Fruit fly (Drosophila melanogaster) whole organism, embryonic: ENCODE results near the gene side-IV.
A peak's percentile ranks its signal among the peaks of the same experiment; 100 is the strongest.

ENCODE experiments used
- Aef1 ChIP-seq: fragments of 200-800 bp; sonication (Bioruptor generic); IDR thresholded peaks from 3 replicates; pipeline ENCODE4 v1.3.6; 2022; ENCODE audit warnings: missing biosample characterization, missing genetic modification characterization
- CG11723 ChIP-seq: fragments of 200-800 bp; sonication (Bioruptor generic); optimal IDR thresholded peaks from 2 replicates; lab custom pipeline; 2017; ENCODE audit warnings: missing biosample characterization, mild to moderate bottlenecking, missing genetic modification characterization
- CG12299 ChIP-seq: fragments of 200-800 bp; sonication (Bioruptor generic); optimal IDR thresholded peaks from 2 replicates; lab custom pipeline; 2018; ENCODE audit warnings: missing biosample characterization, mild to moderate bottlenecking, missing genetic modification characterization
- CG12744 ChIP-seq: fragments of 200-800 bp; sonication (Bioruptor generic); optimal IDR thresholded peaks from 2 replicates; lab custom pipeline; 2016; ENCODE audit warnings: missing biosample characterization, missing genetic modification characterization
- CG15696 ChIP-seq: fragments of 200-800 bp; sonication (Bioruptor generic); optimal IDR thresholded peaks from 2 replicates; lab custom pipeline; 2019; ENCODE audit warnings: missing biosample characterization, mild to moderate bottlenecking, missing genetic modification characterization, moderate library complexity
- CG1603 ChIP-seq: fragments of 200-800 bp; sonication (Bioruptor generic); optimal IDR thresholded peaks from 2 replicates; lab custom pipeline; 2019; ENCODE audit warnings: missing biosample characterization, mild to moderate bottlenecking, missing genetic modification characterization, moderate library complexity
- CG18764 ChIP-seq: fragments of 200-800 bp; sonication (Bioruptor generic); optimal IDR thresholded peaks from 3 replicates; lab custom pipeline; 2016; ENCODE audit warnings: missing biosample characterization, missing genetic modification characterization
- CG34224 ChIP-seq: fragments of 200-800 bp; sonication (Bioruptor generic); IDR thresholded peaks from 3 replicates; pipeline ENCODE4 v1.3.6; 2022; ENCODE audit warnings: missing biosample characterization, missing genetic modification characterization; ENCODE audit not compliant: partially characterized antibody
- CG4360 ChIP-seq: fragments of 200-800 bp; sonication (Bioruptor generic); IDR thresholded peaks from 2 replicates; pipeline ENCODE4 v1.3.6; 2022; ENCODE audit warnings: missing biosample characterization, missing genetic modification characterization
- CG6654 ChIP-seq: fragments of 200-800 bp; sonication (Bioruptor generic); optimal IDR thresholded peaks from 2 replicates; lab custom pipeline; 2017; ENCODE audit warnings: missing biosample characterization, mild to moderate bottlenecking, missing genetic modification characterization
- CG6683 ChIP-seq: fragments of 200-800 bp; sonication (Bioruptor generic); optimal IDR thresholded peaks from 2 replicates; lab custom pipeline; 2017; ENCODE audit warnings: missing biosample characterization, mild to moderate bottlenecking, missing genetic modification characterization, missing genetic modification reagents
- CG7987 ChIP-seq: fragments of 200-800 bp; sonication (Bioruptor generic); optimal IDR thresholded peaks from 2 replicates; lab custom pipeline; 2018; ENCODE audit warnings: missing biosample characterization, mild to moderate bottlenecking, missing genetic modification characterization, moderate library complexity
- CG8089 ChIP-seq: fragments of 200-800 bp; sonication (Bioruptor generic); optimal IDR thresholded peaks from 3 replicates; lab custom pipeline; 2016; ENCODE audit warnings: missing biosample characterization, missing genetic modification characterization
- CG8944 ChIP-seq: fragments of 200-800 bp; sonication (Bioruptor generic); optimal IDR thresholded peaks from 3 replicates; lab custom pipeline; 2016; ENCODE audit warnings: missing biosample characterization, missing genetic modification characterization
- CG9932 ChIP-seq: fragments of 200-800 bp; sonication (Bioruptor generic); IDR thresholded peaks from 2 replicates; pipeline ENCODE4 v1.3.6; 2022; ENCODE audit warnings: missing biosample characterization, missing genetic modification characterization
- CTCF ChIP-seq: fragments of 200-800 bp; sonication (Bioruptor generic); optimal IDR thresholded peaks from 2 replicates; lab custom pipeline; 2017; ENCODE audit warnings: missing biosample characterization, mild to moderate bottlenecking, missing genetic modification characterization, moderate library complexity
- D19A ChIP-seq: fragments of 200-800 bp; optimal IDR thresholded peaks from 3 replicates; lab custom pipeline; 2019; ENCODE audit warnings: missing biosample characterization, mild to moderate bottlenecking, missing genetic modification characterization, moderate library complexity
- Dad ChIP-seq: fragments of 200-800 bp; sonication (Bioruptor generic); optimal IDR thresholded peaks from 3 replicates; lab custom pipeline; 2016; ENCODE audit warnings: missing biosample characterization, missing genetic modification characterization
- Deaf1 ChIP-seq: fragments of 200-800 bp; optimal IDR thresholded peaks from 3 replicates; lab custom pipeline; 2019; ENCODE audit warnings: missing biosample characterization, mild to moderate bottlenecking, missing genetic modification characterization, moderate library complexity
- Drgx ChIP-seq: fragments of 200-800 bp; sonication (Bioruptor generic); IDR thresholded peaks from 2 replicates; pipeline ENCODE4 v1.3.6; 2022; ENCODE audit warnings: missing biosample characterization, missing genetic modification characterization
- Ets97D ChIP-seq: fragments of 200-800 bp; sonication (Bioruptor generic); optimal IDR thresholded peaks from 3 replicates; lab custom pipeline; 2016; ENCODE audit warnings: missing biosample characterization, missing genetic modification characterization
- HHEX ChIP-seq: fragments of 200-800 bp; sonication (Bioruptor generic); optimal IDR thresholded peaks from 3 replicates; lab custom pipeline; 2017; ENCODE audit warnings: missing biosample characterization, mild to moderate bottlenecking, missing genetic modification characterization, missing genetic modification reagents
- Hr51 ChIP-seq, 2 experiments: fragments of 200-800 bp; sonication (Bioruptor generic); optimal IDR thresholded peaks; 2 replicates in 1 of 2; 3 replicates in 1 of 2; lab custom pipeline; 2016 to 2018; ENCODE audit warnings: missing biosample characterization in 2 of 2, missing genetic modification characterization in 2 of 2, mild to moderate bottlenecking in 1 of 2, moderate library complexity in 1 of 2
- Lhr ChIP-seq: fragments of 200-800 bp; sonication (Bioruptor generic); optimal IDR thresholded peaks from 3 replicates; lab custom pipeline; 2017; ENCODE audit warnings: mild to moderate bottlenecking, missing biosample characterization, missing genetic modification reagents, missing genetic modification characterization
- MBD-R2 ChIP-seq: fragments of 200-800 bp; sonication (Bioruptor generic); IDR thresholded peaks from 2 replicates; pipeline ENCODE4 v1.3.6; 2022; ENCODE audit warnings: missing biosample characterization, missing genetic modification characterization
- Med ChIP-seq: fragments of 200-800 bp; sonication (Bioruptor generic); peaks from one replicate; lab custom pipeline; 2016; ENCODE audit warnings: missing biosample characterization, missing genetic modification characterization, mild to moderate bottlenecking, inconsistent platforms, moderate library complexity
- Poxn ChIP-seq: fragments of 200-800 bp; sonication (Bioruptor generic); IDR thresholded peaks from 2 replicates; pipeline ENCODE4 v1.3.6; 2022; ENCODE audit warnings: missing biosample characterization, missing genetic modification characterization
- Scr ChIP-seq: fragments of 200-800 bp; sonication (Bioruptor generic); IDR thresholded peaks from 2 replicates; pipeline ENCODE4 v1.3.6; 2022; ENCODE audit warnings: missing biosample characterization, missing genetic modification characterization; ENCODE audit not compliant: partially characterized antibody
- Sox100B ChIP-seq: fragments of 200-800 bp; sonication (Bioruptor generic); optimal IDR thresholded peaks from 3 replicates; lab custom pipeline; 2018; ENCODE audit warnings: missing biosample characterization, mild to moderate bottlenecking, missing genetic modification characterization
- Sry-δ ChIP-seq: fragments of 200-800 bp; sonication (Bioruptor generic); optimal IDR thresholded peaks from 2 replicates; lab custom pipeline; 2016; ENCODE audit warnings: missing biosample characterization, missing genetic modification characterization
- Tbp ChIP-seq: fragments of >200 bp; optimal IDR thresholded peaks from 2 replicates; lab custom pipeline; 2018; ENCODE audit warnings: missing biosample characterization, missing genetic modification characterization
- al ChIP-seq: fragments of 200-800 bp; sonication (Bioruptor generic); IDR thresholded peaks from 2 replicates; pipeline ENCODE4 v1.3.6; 2022; ENCODE audit warnings: missing biosample characterization, missing genetic modification characterization
- crp ChIP-seq, 2 experiments: fragments of 200-800 bp; sonication (Bioruptor generic); optimal IDR thresholded peaks; 2 replicates in 1 of 2; 3 replicates in 1 of 2; lab custom pipeline; 2017; ENCODE audit warnings: missing biosample characterization in 2 of 2, missing genetic modification characterization in 2 of 2, mild to moderate bottlenecking in 1 of 2, moderate library complexity in 1 of 2
- cwo ChIP-seq: fragments of 200-800 bp; sonication (Bioruptor generic); optimal IDR thresholded peaks from 3 replicates; lab custom pipeline; 2017; ENCODE audit warnings: missing biosample characterization, missing genetic modification characterization, mild to moderate bottlenecking, moderate library complexity, missing genetic modification reagents
- dmrt99B ChIP-seq: fragments of 200-800 bp; sonication (Bioruptor generic); optimal IDR thresholded peaks from 2 replicates; lab custom pipeline; 2018; ENCODE audit warnings: missing biosample characterization, mild to moderate bottlenecking, missing genetic modification characterization, moderate library complexity
- gcm2 ChIP-seq: fragments of 200-800 bp; sonication (Bioruptor generic); optimal IDR thresholded peaks from 2 replicates; lab custom pipeline; 2016; ENCODE audit warnings: missing biosample characterization, missing genetic modification characterization
- h ChIP-seq: fragments of >200 bp; optimal IDR thresholded peaks from 2 replicates; lab custom pipeline; 2017
- ham ChIP-seq: fragments of 200-800 bp; sonication (Bioruptor generic); IDR thresholded peaks from 2 replicates; pipeline ENCODE4 v1.3.6; 2022; ENCODE audit warnings: missing biosample characterization, missing genetic modification characterization
- luna ChIP-seq: fragments of 200-800 bp; sonication (Bioruptor generic); optimal IDR thresholded peaks from 2 replicates; lab custom pipeline; 2016; ENCODE audit warnings: missing biosample characterization, missing genetic modification characterization
- run ChIP-seq: fragments of 200-800 bp; sonication (Bioruptor generic); optimal IDR thresholded peaks from 3 replicates; lab custom pipeline; 2018; ENCODE audit warnings: missing biosample characterization, mild to moderate bottlenecking, missing genetic modification characterization
- sens-2 ChIP-seq: fragments of 200-800 bp; sonication (Bioruptor generic); IDR thresholded peaks from 2 replicates; pipeline ENCODE4 v1.3.6; 2022; ENCODE audit warnings: missing biosample characterization, missing genetic modification characterization
- shn ChIP-seq: fragments of 200-800 bp; sonication (Bioruptor generic); optimal IDR thresholded peaks from 3 replicates; lab custom pipeline; 2016; ENCODE audit warnings: missing biosample characterization, missing genetic modification characterization
- sr ChIP-seq: fragments of 200-800 bp; sonication (Bioruptor generic); IDR thresholded peaks from 3 replicates; pipeline ENCODE4 v1.3.6; 2022; ENCODE audit warnings: missing biosample characterization, missing genetic modification characterization
- sug ChIP-seq: fragments of 200-800 bp; optimal IDR thresholded peaks from 2 replicates; lab custom pipeline; 2019; ENCODE audit warnings: missing biosample characterization, mild to moderate bottlenecking, missing genetic modification characterization, moderate library complexity
- unc-4 ChIP-seq: fragments of 200-800 bp; sonication (Bioruptor generic); IDR thresholded peaks from 2 replicates; pipeline ENCODE4 v1.3.6; 2022; ENCODE audit warnings: missing biosample characterization, missing genetic modification characterization; ENCODE audit not compliant: partially characterized antibody
- usp ChIP-seq: fragments of >200 bp; optimal IDR thresholded peaks from 2 replicates; lab custom pipeline; 2017; ENCODE audit warnings: missing biosample characterization, missing genetic modification characterization
- wdn ChIP-seq: fragments of 200-800 bp; sonication (Bioruptor generic); IDR thresholded peaks from 2 replicates; pipeline ENCODE4 v1.3.6; 2022; ENCODE audit warnings: missing biosample characterization, missing genetic modification characterization
- wek ChIP-seq: fragments of 200-800 bp; sonication (Bioruptor generic); optimal IDR thresholded peaks from 3 replicates; lab custom pipeline; 2018; ENCODE audit warnings: missing biosample characterization, mild to moderate bottlenecking, missing genetic modification characterization, moderate library complexity
- zfh1 ChIP-seq: fragments of 200-800 bp; sonication (Bioruptor generic); IDR thresholded peaks from 3 replicates; pipeline ENCODE4 v1.3.6; 2022; ENCODE audit warnings: missing biosample characterization, missing genetic modification characterization

Gene side-IV

DNA sequence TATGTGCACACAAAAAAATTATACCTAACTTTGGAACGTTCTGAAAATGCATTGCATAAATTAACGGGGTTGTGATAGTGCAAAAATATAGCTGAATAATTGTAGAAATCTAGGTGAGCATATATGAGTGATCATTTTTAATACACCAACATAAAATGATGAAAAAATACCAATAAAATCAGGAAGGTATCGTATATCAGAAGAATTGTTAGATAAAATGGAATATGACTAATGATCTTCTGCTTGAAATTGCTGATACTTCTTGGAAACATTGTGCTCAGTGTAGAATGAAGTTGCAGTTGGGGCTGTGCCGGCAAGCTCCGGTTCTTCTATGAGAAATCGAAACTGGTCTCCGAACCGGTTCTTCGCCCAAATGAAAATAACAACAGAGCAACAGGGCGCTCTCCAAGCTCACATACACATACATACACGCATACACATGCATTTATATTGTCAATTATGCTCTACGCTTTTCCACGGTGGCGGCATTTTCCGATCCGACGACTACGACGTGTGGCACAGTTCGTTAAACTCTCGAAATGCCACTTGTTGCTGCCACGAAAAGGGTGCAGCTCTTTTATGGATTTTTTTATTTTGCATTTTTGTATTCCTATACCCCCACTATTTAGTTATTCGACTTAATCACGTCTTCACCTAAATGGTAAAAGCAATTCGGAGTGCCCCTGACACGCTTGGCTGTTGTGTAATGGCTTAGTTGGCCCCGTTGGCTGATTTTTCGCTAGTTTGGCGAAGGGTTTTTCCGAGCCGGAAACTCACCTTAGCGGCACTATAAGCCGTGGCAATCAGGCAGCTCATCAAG, 49.3 kb upstream of the side-IV start (continued):
- peak; percentile 29 for TF ChIP-seq Sry-δ (GFP tag; lab: Kevin White, UChicago)
- TF ChIP-seq CG34224: no peak; the same call in 2 of the 3 replicates
- TF ChIP-seq h (lab: Kevin White, UChicago): no peak
- TF ChIP-seq D19A (tag; lab: Kevin White, UChicago): peak; percentile 84
- TF ChIP-seq CG12299 (tag; lab: Kevin White, UChicago): peak; percentile 70
- TF ChIP-seq CTCF: peak; percentile 43
- TF ChIP-seq CG9932: peak; percentile 85
- peak; percentile 92 for TF ChIP-seq shn (GFP tag; lab: Kevin White, UChicago)
- TF ChIP-seq zfh1 (GFP tag; lab: Robert Waterston, UW): peak; percentile 82
- TF ChIP-seq gcm2 (GFP tag; lab: Kevin White, UChicago): peak; percentile 82
- peak; percentile 39; the same call in 1 of the 2 replicates for TF ChIP-seq Poxn (GFP tag; lab: Robert Waterston, UW)
- peak; percentile 84 for TF ChIP-seq CG8089 (GFP tag; lab: Kevin White, UChicago)
- peak; percentile 70 for TF ChIP-seq CG6654 (GFP tag; lab: Kevin White, UChicago)
- peak; percentile 73 for TF ChIP-seq run
- TF ChIP-seq sug (tag; lab: Kevin White, UChicago): peak; percentile 76
- peak; percentile 96 for TF ChIP-seq dmrt99B
- TF ChIP-seq CG12744: peak; percentile 86
- TF ChIP-seq ham (GFP tag; lab: Robert Waterston, UW): 0 out of 2 replicates have a peak, but pooled peaks have one; percentile 32
- TF ChIP-seq CG8944 (GFP tag; lab: Kevin White, UChicago): peak; percentile 86
- TF ChIP-seq Deaf1 (tag; lab: Kevin White, UChicago): peak; percentile 48
- peak in 1 of 2 experiments; percentile 53 for TF ChIP-seq crp (GFP tag; optimal IDR thresholded peaks at IDR 0.05; lab: Kevin White, UChicago)
- no peak for TF ChIP-seq unc-4 (GFP tag; lab: Robert Waterston, UW)
- peak; percentile 48 for TF ChIP-seq MBD-R2 (GFP tag; lab: Robert Waterston, UW)
- peak; percentile 62 for TF ChIP-seq CG18764 (GFP tag; lab: Kevin White, UChicago)
- TF ChIP-seq wek (GFP tag; lab: Kevin White, UChicago): peak; percentile 61
- peak; percentile 83 for TF ChIP-seq al (GFP tag; lab: Robert Waterston, UW)
- TF ChIP-seq wdn: peak; percentile 53; the same call in 1 of the 2 replicates
- TF ChIP-seq cwo (GFP tag; lab: Kevin White, UChicago): peak; percentile 72
- TF ChIP-seq CG7987 (GFP tag; lab: Kevin White, UChicago): peak; percentile 63
- TF ChIP-seq Sox100B (GFP tag; lab: Kevin White, UChicago): peak; percentile 85
- no peak for TF ChIP-seq sr
- peak; percentile 78 for TF ChIP-seq Lhr (GFP tag; lab: Kevin White, UChicago)
- no peak for TF ChIP-seq Scr
- TF ChIP-seq Med (GFP tag; lab: Kevin White, UChicago): peak; percentile 98
- peak; percentile 50 for TF ChIP-seq Ets97D (GFP tag; lab: Kevin White, UChicago)
- TF ChIP-seq Aef1 (GFP tag; lab: Robert Waterston, UW): peak; percentile 66; the same call in 2 of the 3 replicates
- TF ChIP-seq Dad (GFP tag; lab: Kevin White, UChicago): peak; percentile 84
- peak; percentile 75; the same call in 1 of the 2 replicates for TF ChIP-seq sens-2
- peak; percentile 73 for TF ChIP-seq luna (GFP tag; lab: Kevin White, UChicago)
- TF ChIP-seq CG6683 (GFP tag; lab: Kevin White, UChicago): peak; percentile 57
- TF ChIP-seq Hr51 (GFP tag; optimal IDR thresholded peaks at IDR 0.05; lab: Kevin White, UChicago): peak; percentile 86 to 93
- TF ChIP-seq usp (GFP tag; lab: Kevin White, UChicago): no peak
- TF ChIP-seq Tbp (GFP tag; lab: Kevin White, UChicago): no peak
- peak; percentile 85 for TF ChIP-seq CG11723
- 0 out of 2 replicates have a peak, but pooled peaks have one; percentile 42 for TF ChIP-seq CG4360
- peak; percentile 81 for TF ChIP-seq Drgx (GFP tag; lab: Robert Waterston, UW)
- peak; percentile 88 for TF ChIP-seq CG15696 (tag; lab: Kevin White, UChicago)
- TF ChIP-seq CG1603 (tag; lab: Kevin White, UChicago): peak; percentile 80
- peak; percentile 84 for TF ChIP-seq HHEX (GFP tag; lab: Kevin White, UChicago)
